Worm (Caenorhabditis elegans) whole organism, L3 larva: ENCODE data around the gene C08H9.18.

Experiments used
- lin-39 ChIP-seq: fragments of 150-350 bp; optimal IDR thresholded peaks from 2 replicates; lab custom pipeline; 2018; ENCODE audit warnings: missing biosample characterization, missing genetic modification reagents, missing genetic modification characterization
- pqm-1 ChIP-seq: fragments of 150-350 bp; optimal IDR thresholded peaks from 2 replicates; lab custom pipeline; 2017; ENCODE audit warnings: missing biosample characterization, missing genetic modification characterization, inconsistent platforms
- snpc-4 ChIP-seq: fragments of 150-350 bp; optimal IDR thresholded peaks from 2 replicates; lab custom pipeline; 2014; ENCODE audit warnings: missing biosample characterization, missing genetic modification characterization

DNA sequence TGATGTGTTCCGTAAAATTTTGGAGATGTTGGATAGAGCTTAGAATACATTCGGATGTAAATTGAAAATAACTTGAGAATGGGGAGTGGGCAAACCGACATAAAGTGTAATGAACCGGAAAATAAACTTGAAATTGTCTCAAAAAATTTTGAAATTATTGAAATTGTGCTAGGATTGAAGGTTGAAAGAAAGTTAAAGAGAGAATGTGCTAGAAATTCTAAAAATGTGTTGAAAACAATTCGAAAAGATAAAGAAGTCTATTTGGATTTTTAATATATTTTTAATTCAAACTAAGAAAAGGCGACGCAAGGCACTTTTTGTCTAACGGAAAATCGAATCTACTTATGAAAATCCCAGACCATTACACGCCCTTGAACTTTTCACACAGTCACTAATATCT, 28.2 kb downstream of the C08H9.18 start, which contains the start of gene ZK938.3:
- TF ChIP-seq pqm-1 (tag; lab: Kevin White, UChicago) (no peak), snpc-4 (no peak), lin-39 (tag; lab: Kevin White, UChicago) (no peak)
